Fruit fly (Drosophila melanogaster): ENCODE measurements around the gene ogre.

The ogre gene

DNA sequence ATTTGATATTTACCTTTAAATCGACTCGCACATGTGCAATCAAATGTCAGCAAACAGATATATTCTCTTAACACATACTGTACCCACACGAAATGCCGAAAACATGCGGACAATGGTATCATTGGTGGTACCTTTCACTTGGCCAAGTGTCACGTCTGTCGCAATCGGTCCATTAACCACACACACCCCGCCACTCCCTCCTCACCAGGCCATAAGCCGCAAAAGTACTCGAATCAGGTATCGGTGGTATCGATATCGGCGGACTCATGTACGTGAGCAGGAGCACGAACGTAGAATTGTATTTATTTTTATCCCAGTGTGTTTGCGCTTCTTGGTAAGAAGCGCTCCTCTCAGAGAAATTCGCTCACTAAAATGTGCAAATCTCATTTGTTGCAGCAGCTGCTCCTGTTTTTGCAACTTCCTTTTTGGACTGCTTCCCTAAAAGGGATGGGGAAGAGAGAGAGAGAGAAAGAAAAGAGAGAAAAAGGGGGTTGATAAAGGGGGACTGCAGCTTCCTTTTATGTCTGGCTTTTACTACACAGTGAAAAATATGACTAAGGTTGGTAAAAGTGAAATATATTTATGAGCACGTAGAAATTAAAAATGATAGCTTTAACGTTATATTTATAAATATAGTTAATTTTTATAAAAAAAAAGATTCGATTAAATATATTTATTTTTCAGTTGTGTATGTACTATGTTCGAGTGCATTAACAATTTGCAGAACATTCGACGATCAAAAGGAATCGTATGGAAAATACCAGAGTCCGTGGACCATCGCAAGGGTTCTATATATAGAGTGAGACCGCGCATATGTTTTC is 7.4 kb downstream of the ogre start:
- TF ChIP-seq CG4820 (GFP tag; optimal IDR thresholded peaks at IDR 0.05): no peak
- no peak for TF ChIP-seq CG18011 (GFP tag; optimal IDR thresholded peaks at IDR 0.05)
- peak; percentile 44; the same call in 2 of the 3 replicates for TF ChIP-seq row (GFP tag; IDR thresholded peaks at IDR 0.05)
- no peak for TF ChIP-seq CG7556 (GFP tag; optimal IDR thresholded peaks at IDR 0.05)
- TF ChIP-seq CG16813 (GFP tag; IDR thresholded peaks at IDR 0.05; ENCODE audit: partially characterized antibody): 0 out of 3 replicates have a peak, but pooled peaks have one; percentile 14
- no peak for TF ChIP-seq lov (optimal IDR thresholded peaks at IDR 0.05)
- TF ChIP-seq lov (GFP tag; IDR thresholded peaks at IDR 0.05): no peak
- no peak for TF ChIP-seq Dek (tag; optimal IDR thresholded peaks at IDR 0.05)
- no peak for TF ChIP-seq C15 (GFP tag; IDR thresholded peaks at IDR 0.05)
- no peak for TF ChIP-seq CG13624 (GFP tag; optimal IDR thresholded peaks at IDR 0.05)
- no peak for TF ChIP-seq Taf1 (GFP tag; IDR thresholded peaks at IDR 0.05)
- TF ChIP-seq CG15269 (tag; optimal IDR thresholded peaks at IDR 0.05): no peak
- peak in 1 of 2 experiments; percentile 42 for TF ChIP-seq bsh (GFP tag; optimal IDR thresholded peaks at IDR 0.05)
- TF ChIP-seq CG1832 (GFP tag; optimal IDR thresholded peaks at IDR 0.05): peak; percentile 16
- TF ChIP-seq corto (GFP tag; optimal IDR thresholded peaks at IDR 0.05): no peak
- TF ChIP-seq CG15696 (tag; optimal IDR thresholded peaks at IDR 0.05): peak; percentile 44
- TF ChIP-seq fd3F (GFP tag; optimal IDR thresholded peaks at IDR 0.05): no peak
- TF ChIP-seq CG2712 (tag; optimal IDR thresholded peaks at IDR 0.05): peak; percentile 56
- TF ChIP-seq CG11247 (GFP tag; IDR thresholded peaks at IDR 0.05): no peak
- TF ChIP-seq CG2889 (GFP tag; IDR thresholded peaks at IDR 0.05): no peak
- no peak for TF ChIP-seq CG11695 (GFP tag; IDR thresholded peaks at IDR 0.05)
- TF ChIP-seq cas (GFP tag; IDR thresholded peaks at IDR 0.05): no peak
- TF ChIP-seq vnd (GFP tag; IDR thresholded peaks at IDR 0.05; ENCODE audit: partially characterized antibody): no peak
- no peak for TF ChIP-seq Lpt (GFP tag; optimal IDR thresholded peaks at IDR 0.05)
- TF ChIP-seq nau (GFP tag; optimal IDR thresholded peaks at IDR 0.05): no peak
- peak; percentile 25; the same call in 1 of the 2 replicates for TF ChIP-seq Dref (GFP tag; IDR thresholded peaks at IDR 0.05)
- TF ChIP-seq CG31388 (GFP tag; optimal IDR thresholded peaks at IDR 0.05): no peak
- TF ChIP-seq psq (GFP tag; optimal IDR thresholded peaks at IDR 0.05): no peak
- no peak for TF ChIP-seq kay (GFP tag; optimal IDR thresholded peaks at IDR 0.05)
- peak; percentile 4 for TF ChIP-seq grau (tag; optimal IDR thresholded peaks at IDR 0.05)
- TF ChIP-seq CG2116 (GFP tag; optimal IDR thresholded peaks at IDR 0.05): no peak
- TF ChIP-seq crc (GFP tag; optimal IDR thresholded peaks at IDR 0.05): no peak
- TF ChIP-seq sens-2 (GFP tag; IDR thresholded peaks at IDR 0.05): no peak
- TF ChIP-seq lmd (GFP tag; IDR thresholded peaks at IDR 0.05): no peak
- TF ChIP-seq phol (tag; optimal IDR thresholded peaks at IDR 0.05): peak; percentile 29
- TF ChIP-seq Adf1 (GFP tag; IDR thresholded peaks at IDR 0.05): no peak
- TF ChIP-seq HHEX (GFP tag; optimal IDR thresholded peaks at IDR 0.05): no peak
- TF ChIP-seq CHES-1-like (GFP tag; optimal IDR thresholded peaks at IDR 0.05): no peak
- TF ChIP-seq fd96Cb (tag; optimal IDR thresholded peaks at IDR 0.05): no peak
- no peak for TF ChIP-seq gro (GFP tag; optimal IDR thresholded peaks at IDR 0.05)
- no peak for TF ChIP-seq CG4360 (GFP tag; IDR thresholded peaks at IDR 0.05)
- no peak for TF ChIP-seq Vsx1 (GFP tag; optimal IDR thresholded peaks at IDR 0.05)
- no peak for TF ChIP-seq ham (GFP tag; IDR thresholded peaks at IDR 0.05)
- peak; percentile 55; the same call in 1 of the 2 replicates for TF ChIP-seq CG17328 (GFP tag; IDR thresholded peaks at IDR 0.05)
- TF ChIP-seq CG17186 (GFP tag; optimal IDR thresholded peaks at IDR 0.05): no peak
- TF ChIP-seq BEAF-32 (GFP tag; optimal IDR thresholded peaks at IDR 0.05): peak; percentile 5
- no peak for TF ChIP-seq Dad (GFP tag; optimal IDR thresholded peaks at IDR 0.05)
- TF ChIP-seq CG4707 (GFP tag; optimal IDR thresholded peaks at IDR 0.05): no peak
- TF ChIP-seq Lim3 (GFP tag; IDR thresholded peaks at IDR 0.05): no peak
- no peak for TF ChIP-seq onecut (GFP tag; IDR thresholded peaks at IDR 0.05)

Data from whole organism, embryonic.